Fruit fly (Drosophila melanogaster) Kc167 (cell line): ENCODE results near the gene CG14014.

ENCODE experiments used
- psq ChIP-seq: fragments of >200 bp; optimal IDR thresholded peaks from 2 replicates; lab custom pipeline; 2017; ENCODE audit warnings: missing external identifiers
- ttk ChIP-seq: sonication (Bioruptor generic); optimal IDR thresholded peaks from 2 replicates; lab custom pipeline; 2017; ENCODE audit warnings: missing external identifiers

- TF ChIP-seq psq (no peak), ttk (lab: Kevin White, UChicago) (no peak)
Measured at dm6 chr2L:5558809-5559392, 8.3 kb upstream of the CG14014 start, which contains the start of gene GluRIIB.
